Fruit fly (Drosophila melanogaster) whole organism, prepupa: ENCODE results near the gene Gga.

Source experiments
- Blimp-1 ChIP-seq: fragments of 200-800 bp; sonication (Bioruptor generic); optimal IDR thresholded peaks from 3 replicates; lab custom pipeline; 2017; ENCODE audit warnings: missing biosample characterization, missing genetic modification characterization, mild to moderate bottlenecking, moderate library complexity, missing genetic modification reagents
- CG10669 ChIP-seq: fragments of 200-800 bp; sonication (Bioruptor generic); optimal IDR thresholded peaks from 3 replicates; lab custom pipeline; 2018; ENCODE audit warnings: missing biosample characterization, mild to moderate bottlenecking, missing genetic modification characterization, moderate library complexity
- CG11294 ChIP-seq: fragments of 200-800 bp; sonication (Bioruptor generic); IDR thresholded peaks from 2 replicates; pipeline ENCODE4 v1.3.6; 2022; ENCODE audit warnings: missing biosample characterization, missing genetic modification characterization
- CG15336 ChIP-seq: fragments of 200-800 bp; sonication (Bioruptor generic); IDR thresholded peaks from 2 replicates; pipeline ENCODE4 v1.3.6; 2022; ENCODE audit warnings: missing biosample characterization, missing genetic modification characterization
- CG16779 ChIP-seq: fragments of 200-800 bp; sonication (Bioruptor generic); optimal IDR thresholded peaks from 3 replicates; lab custom pipeline; 2017; ENCODE audit warnings: missing biosample characterization, mild to moderate bottlenecking, missing genetic modification characterization
- CG31627 ChIP-seq: fragments of 200-800 bp; sonication (Bioruptor generic); optimal IDR thresholded peaks from 3 replicates; lab custom pipeline; 2016; ENCODE audit warnings: missing biosample characterization, missing genetic modification characterization
- CG32006 ChIP-seq: fragments of 200-800 bp; sonication (Bioruptor generic); optimal IDR thresholded peaks from 3 replicates; lab custom pipeline; 2017; ENCODE audit warnings: missing biosample characterization, mild to moderate bottlenecking, missing genetic modification characterization
- CG3919 ChIP-seq: fragments of 200-800 bp; sonication (Bioruptor generic); optimal IDR thresholded peaks from 3 replicates; lab custom pipeline; 2016; ENCODE audit warnings: missing biosample characterization, missing genetic modification characterization
- CG4318 ChIP-seq: fragments of 200-800 bp; sonication (Bioruptor generic); optimal IDR thresholded peaks from 3 replicates; lab custom pipeline; 2017; ENCODE audit warnings: missing biosample characterization, mild to moderate bottlenecking, missing genetic modification characterization
- CG6163 ChIP-seq: fragments of 200-800 bp; sonication (Bioruptor generic); IDR thresholded peaks from 3 replicates; pipeline ENCODE4 v1.3.6; 2022; ENCODE audit warnings: missing biosample characterization, missing genetic modification characterization
- CG6276 ChIP-seq: fragments of 200-800 bp; sonication (Bioruptor generic); optimal IDR thresholded peaks from 2 replicates; lab custom pipeline; 2017; ENCODE audit warnings: missing biosample characterization, mild to moderate bottlenecking, missing genetic modification characterization
- CG6792 ChIP-seq: fragments of 200-800 bp; sonication (Bioruptor generic); optimal IDR thresholded peaks from 3 replicates; lab custom pipeline; 2016; ENCODE audit warnings: missing biosample characterization, missing genetic modification characterization
- CG6808 ChIP-seq: fragments of 200-800 bp; sonication (Bioruptor generic); optimal IDR thresholded peaks from 3 replicates; lab custom pipeline; 2017; ENCODE audit warnings: missing biosample characterization, missing genetic modification characterization, mild to moderate bottlenecking, moderate library complexity, missing genetic modification reagents
- CG7368 ChIP-seq: fragments of 200-800 bp; sonication (Bioruptor generic); optimal IDR thresholded peaks from 3 replicates; lab custom pipeline; 2016; ENCODE audit warnings: missing biosample characterization, missing genetic modification characterization
- CG8119 ChIP-seq: fragments of 200-800 bp; sonication (Bioruptor generic); IDR thresholded peaks from 3 replicates; pipeline ENCODE4 v1.3.6; 2022; ENCODE audit warnings: missing biosample characterization, missing genetic modification characterization
- CG8319 ChIP-seq: fragments of 200-800 bp; sonication (Bioruptor generic); optimal IDR thresholded peaks from 3 replicates; lab custom pipeline; 2016; ENCODE audit warnings: missing biosample characterization, missing genetic modification characterization
- CG8632 ChIP-seq: fragments of 200-800 bp; sonication (Bioruptor generic); optimal IDR thresholded peaks from 3 replicates; lab custom pipeline; 2016; ENCODE audit warnings: missing biosample characterization, missing genetic modification characterization
- CG9139 ChIP-seq: fragments of 200-800 bp; sonication (Bioruptor generic); optimal IDR thresholded peaks from 3 replicates; lab custom pipeline; 2017; ENCODE audit warnings: missing biosample characterization, mild to moderate bottlenecking, missing genetic modification characterization
- Eip75B ChIP-seq: fragments of 200-800 bp; sonication (Bioruptor generic); optimal IDR thresholded peaks from 3 replicates; lab custom pipeline; 2016; ENCODE audit warnings: missing biosample characterization, missing genetic modification characterization
- Eip78C ChIP-seq: fragments of 200-800 bp; sonication (Bioruptor generic); peaks from one replicate; lab custom pipeline; 2016; ENCODE audit warnings: missing biosample characterization, missing genetic modification characterization
- Ets21C ChIP-seq: fragments of 200-800 bp; sonication (Bioruptor generic); optimal IDR thresholded peaks from 3 replicates; lab custom pipeline; 2016; ENCODE audit warnings: missing biosample characterization, missing genetic modification characterization
- Ets96B ChIP-seq: fragments of 200-800 bp; optimal IDR thresholded peaks from 2 replicates; lab custom pipeline; 2019; ENCODE audit warnings: missing biosample characterization, mild to moderate bottlenecking, missing genetic modification characterization, moderate library complexity
- Gug ChIP-seq: fragments of 200-800 bp; sonication (Bioruptor generic); IDR thresholded peaks from 2 replicates; pipeline ENCODE4 v1.3.6; 2022; ENCODE audit warnings: missing biosample characterization, missing genetic modification characterization
- Met ChIP-seq: fragments of 200-800 bp; sonication (Bioruptor generic); optimal IDR thresholded peaks from 3 replicates; lab custom pipeline; 2016; ENCODE audit warnings: missing biosample characterization, missing genetic modification characterization
- OdsH ChIP-seq: fragments of 200-800 bp; sonication (Bioruptor generic); optimal IDR thresholded peaks from 3 replicates; lab custom pipeline; 2016; ENCODE audit warnings: missing biosample characterization, missing genetic modification characterization
- Smox ChIP-seq: fragments of 200-800 bp; sonication (Bioruptor generic); optimal IDR thresholded peaks from 3 replicates; lab custom pipeline; 2016; ENCODE audit warnings: missing biosample characterization, missing genetic modification characterization
- Sox102F ChIP-seq: fragments of 200-800 bp; sonication (Bioruptor generic); optimal IDR thresholded peaks from 2 replicates; lab custom pipeline; 2016; ENCODE audit warnings: missing biosample characterization, mild to moderate bottlenecking, missing genetic modification characterization
- Sox14 ChIP-seq: fragments of 200-800 bp; sonication (Bioruptor generic); optimal IDR thresholded peaks from 3 replicates; lab custom pipeline; 2016; ENCODE audit warnings: missing biosample characterization, missing genetic modification characterization
- achi ChIP-seq: fragments of 200-800 bp; sonication (Bioruptor generic); optimal IDR thresholded peaks from 3 replicates; lab custom pipeline; 2016; ENCODE audit warnings: missing biosample characterization, missing genetic modification characterization
- acj6 ChIP-seq: fragments of 200-800 bp; sonication (Bioruptor generic); optimal IDR thresholded peaks from 3 replicates; lab custom pipeline; 2016; ENCODE audit warnings: missing biosample characterization, missing genetic modification characterization
- cyc ChIP-seq: fragments of 200-800 bp; sonication (Bioruptor generic); optimal IDR thresholded peaks from 3 replicates; lab custom pipeline; 2016; ENCODE audit warnings: missing biosample characterization, missing genetic modification characterization
- dac ChIP-seq: fragments of 200-800 bp; sonication (Bioruptor generic); optimal IDR thresholded peaks from 2 replicates; lab custom pipeline; 2017; ENCODE audit warnings: missing biosample characterization, mild to moderate bottlenecking, missing genetic modification characterization
- eg ChIP-seq: fragments of 200-800 bp; sonication (Bioruptor generic); IDR thresholded peaks from 3 replicates; pipeline ENCODE4 v1.3.6; 2022; ENCODE audit warnings: missing biosample characterization, missing genetic modification characterization
- esn ChIP-seq: fragments of 200-800 bp; sonication (Bioruptor generic); optimal IDR thresholded peaks from 2 replicates; lab custom pipeline; 2016; ENCODE audit warnings: missing biosample characterization, mild to moderate bottlenecking, missing genetic modification characterization, moderate library complexity
- fd85E ChIP-seq: fragments of 200-800 bp; sonication (Bioruptor generic); optimal IDR thresholded peaks from 3 replicates; lab custom pipeline; 2016; ENCODE audit warnings: missing biosample characterization, missing genetic modification characterization
- fkh ChIP-seq: fragments of 200-800 bp; sonication (Bioruptor generic); optimal IDR thresholded peaks from 3 replicates; lab custom pipeline; 2017; ENCODE audit warnings: missing biosample characterization, mild to moderate bottlenecking, missing genetic modification characterization, moderate library complexity
- pdm3 ChIP-seq: fragments of 200-800 bp; sonication (Bioruptor generic); optimal IDR thresholded peaks from 3 replicates; lab custom pipeline; 2016; ENCODE audit warnings: missing biosample characterization, missing genetic modification characterization
- salr ChIP-seq, 2 experiments: fragments of 200-800 bp; sonication (Bioruptor generic); optimal IDR thresholded peaks; 3 replicates each; lab custom pipeline; 2016 to 2018; ENCODE audit warnings: missing biosample characterization in 2 of 2, missing genetic modification characterization in 2 of 2, mild to moderate bottlenecking in 1 of 2
- spab ChIP-seq: fragments of 200-800 bp; sonication (Bioruptor generic); optimal IDR thresholded peaks from 2 replicates; lab custom pipeline; 2017; ENCODE audit warnings: missing biosample characterization, mild to moderate bottlenecking, missing genetic modification characterization, missing genetic modification reagents
- ss ChIP-seq, 2 experiments: fragments of 200-800 bp; sonication (Bioruptor generic); optimal IDR thresholded peaks; 2 replicates in 1 of 2; 3 replicates in 1 of 2; lab custom pipeline; 2017 to 2018; ENCODE audit warnings: mild to moderate bottlenecking in 2 of 2, missing biosample characterization in 2 of 2, missing genetic modification characterization in 2 of 2, moderate library complexity in 1 of 2
- topi ChIP-seq: fragments of 200-800 bp; sonication (Bioruptor generic); optimal IDR thresholded peaks from 3 replicates; lab custom pipeline; 2016; ENCODE audit warnings: missing biosample characterization, missing genetic modification characterization
- vri ChIP-seq: fragments of 200-800 bp; sonication (Bioruptor generic); optimal IDR thresholded peaks from 3 replicates; lab custom pipeline; 2016; ENCODE audit warnings: missing biosample characterization, mild to moderate bottlenecking, missing genetic modification characterization

Gene Gga

dm6 chrX:9615471-9615870, 14.6 kb downstream of the Gga start (continued):
- TF ChIP-seq topi (peak; percentile 37), CG8119 (no peak)

dm6 chrX:9617598-9618076, 16.8 kb downstream of the Gga start:
- TF ChIP-seq Met (GFP tag; lab: Kevin White, UChicago): no peak
- no peak for TF ChIP-seq OdsH
- no peak for TF ChIP-seq CG9139 (GFP tag; lab: Kevin White, UChicago)
- TF ChIP-seq Gug (GFP tag; lab: Robert Waterston, UW): no peak
- TF ChIP-seq CG6792: no peak
- TF ChIP-seq Eip78C (GFP tag; lab: Kevin White, UChicago): no peak
- no peak for TF ChIP-seq Sox102F (GFP tag; lab: Kevin White, UChicago)
- no peak for TF ChIP-seq CG32006
- TF ChIP-seq dac: no peak
- TF ChIP-seq spab (GFP tag; lab: Kevin White, UChicago): no peak
- no peak for TF ChIP-seq CG16779
- TF ChIP-seq CG3919 (GFP tag; lab: Kevin White, UChicago): no peak
- TF ChIP-seq, all 60 proteins: peak for 0

DNA sequence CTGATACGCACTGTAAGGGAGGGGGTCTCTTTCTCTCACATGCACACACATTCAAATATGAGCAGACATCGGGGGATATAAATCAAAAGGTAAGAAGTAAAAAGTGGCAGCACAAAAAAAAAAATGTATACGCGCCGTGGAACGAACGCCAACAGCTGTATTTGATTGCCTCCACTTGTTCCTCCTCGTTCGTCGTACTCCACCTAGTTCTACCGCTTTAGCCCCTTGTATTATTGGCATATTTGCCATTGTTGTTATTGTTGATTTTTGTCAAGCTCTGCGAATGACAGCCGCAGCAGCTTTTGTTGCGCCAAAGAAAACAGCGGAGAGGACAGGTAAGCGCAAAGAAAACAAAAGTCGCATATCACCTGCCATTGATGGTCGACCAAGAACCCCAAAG, 36.0 kb downstream of the Gga start:
- no peak for TF ChIP-seq Smox (GFP tag; lab: Kevin White, UChicago)
- TF ChIP-seq ss (GFP tag; optimal IDR thresholded peaks at IDR 0.05; lab: Kevin White, UChicago): peak; percentile 24 to 29
- no peak for TF ChIP-seq CG11294
- TF ChIP-seq dac: no peak
- TF ChIP-seq fkh: peak; percentile 53
- TF ChIP-seq esn: peak; percentile 31
- peak; percentile 11 for TF ChIP-seq vri (GFP tag; lab: Kevin White, UChicago)
- peak; percentile 65 for TF ChIP-seq Eip78C (GFP tag; lab: Kevin White, UChicago)
- TF ChIP-seq CG10669 (GFP tag; lab: Kevin White, UChicago): no peak
- peak; percentile 0 for TF ChIP-seq CG6808 (GFP tag; lab: Kevin White, UChicago)
- peak; percentile 12 for TF ChIP-seq Sox14 (GFP tag; lab: Kevin White, UChicago)

DNA sequence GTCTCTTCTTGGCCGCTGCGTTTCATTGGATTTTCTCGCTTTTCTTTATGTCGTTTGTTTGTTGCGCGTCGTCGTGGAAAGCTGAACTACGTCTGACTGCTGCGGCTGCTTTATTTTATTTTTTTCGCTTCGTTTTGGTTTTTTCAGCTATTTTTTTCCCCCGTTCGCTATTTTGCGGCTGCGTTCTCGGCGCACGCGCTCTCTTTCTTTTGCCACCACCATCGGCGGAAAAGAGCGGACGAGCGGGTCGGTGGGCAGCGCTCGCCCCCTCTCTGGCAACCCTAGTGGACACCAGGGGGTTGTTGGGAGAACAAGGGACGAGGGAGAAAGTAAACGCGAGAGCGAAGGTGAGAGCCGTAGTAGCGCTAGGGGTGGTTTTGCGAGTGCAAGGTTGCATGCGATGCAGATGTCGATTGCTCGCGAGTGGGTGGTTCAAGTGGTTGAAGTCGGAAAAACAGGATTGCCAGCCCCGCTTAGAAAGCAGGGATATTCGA, 38.1 kb downstream of the Gga start:
- TF ChIP-seq CG15336 (GFP tag; lab: Robert Waterston, UW) (peak; percentile 19; the same call in 1 of the 2 replicates), CG6276 (GFP tag; lab: Kevin White, UChicago) (peak; percentile 53), achi (GFP tag; lab: Kevin White, UChicago) (no peak), salr (GFP tag; optimal IDR thresholded peaks at IDR 0.05; lab: Kevin White, UChicago) (peak in 1 of 2 experiments; percentile 4), CG8119 (peak; percentile 54; the same call in 2 of the 3 replicates), eg (GFP tag; lab: Robert Waterston, UW) (peak; percentile 61; the same call in 2 of the 3 replicates), Blimp-1 (GFP tag; lab: Kevin White, UChicago) (no peak), acj6 (no peak)

DNA sequence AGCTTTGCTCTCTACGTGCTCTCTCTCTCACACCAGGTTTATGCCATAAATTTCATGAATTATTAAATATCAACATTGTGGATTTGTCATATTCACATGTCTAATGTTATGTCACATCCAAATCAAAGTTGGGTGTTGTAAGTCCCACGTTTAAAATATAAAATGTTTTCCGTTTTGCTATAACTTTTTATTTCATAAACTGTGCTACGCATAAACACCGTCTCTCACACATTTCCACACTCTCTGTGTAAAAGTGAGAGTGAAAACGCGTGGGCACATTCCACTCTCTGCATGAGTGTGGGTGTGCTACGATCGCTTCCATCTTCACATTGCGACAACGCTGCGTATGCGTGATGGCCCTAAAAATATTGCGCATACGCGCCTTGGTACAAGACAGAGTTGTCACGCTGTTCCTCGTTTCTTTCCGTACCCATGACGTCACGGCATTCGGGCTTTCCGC, 39.9 kb downstream of the Gga start:
- TF ChIP-seq cyc (GFP tag; lab: Kevin White, UChicago) (peak; percentile 84), CG6276 (GFP tag; lab: Kevin White, UChicago) (peak; percentile 96), CG7368 (GFP tag; lab: Kevin White, UChicago) (peak; percentile 90), vri (GFP tag; lab: Kevin White, UChicago) (peak; percentile 90), Smox (GFP tag; lab: Kevin White, UChicago) (peak; percentile 89), OdsH (peak; percentile 90), CG6163 (GFP tag; lab: Robert Waterston, UW) (peak; percentile 97), Eip75B (GFP tag; lab: Kevin White, UChicago) (peak; percentile 92), CG4318 (GFP tag; lab: Kevin White, UChicago) (peak; percentile 90), CG15336 (GFP tag; lab: Robert Waterston, UW) (peak; percentile 98), CG8632 (GFP tag; lab: Kevin White, UChicago) (peak; percentile 86), esn (peak; percentile 93), Blimp-1 (GFP tag; lab: Kevin White, UChicago) (peak; percentile 89), CG32006 (peak; percentile 95), fd85E (GFP tag; lab: Kevin White, UChicago) (peak; percentile 62), CG8319 (GFP tag; lab: Kevin White, UChicago) (peak; percentile 79), CG9139 (GFP tag; lab: Kevin White, UChicago) (peak; percentile 86), Sox14 (GFP tag; lab: Kevin White, UChicago) (peak; percentile 84), Ets96B (tag; lab: Kevin White, UChicago) (peak; percentile 82), fkh (peak; percentile 84), CG31627 (GFP tag; lab: Kevin White, UChicago) (peak; percentile 89), CG6808 (GFP tag; lab: Kevin White, UChicago) (peak; percentile 82), pdm3 (GFP tag; lab: Kevin White, UChicago) (peak; percentile 94), Ets21C (peak; percentile 85)
